Fruit fly (Drosophila melanogaster) whole organism, embryonic: Measurements from ENCODE around the gene Sfp93F.

Experiments
- Ada2b ChIP-seq: fragments of 200-800 bp; sonication (Bioruptor generic); IDR thresholded peaks from 2 replicates; pipeline ENCODE4 v1.3.6; 2022; ENCODE audit warnings: missing biosample characterization, missing genetic modification characterization
- Blimp-1 ChIP-seq: fragments of 200-800 bp; sonication (Bioruptor generic); optimal IDR thresholded peaks from 3 replicates; lab custom pipeline; 2018; ENCODE audit warnings: missing biosample characterization, missing genetic modification characterization, mild to moderate bottlenecking, moderate library complexity, missing genetic modification reagents
- CG1024 ChIP-seq: fragments of 200-800 bp; sonication (Bioruptor generic); IDR thresholded peaks from 2 replicates; pipeline ENCODE4 v1.3.6; 2022; ENCODE audit warnings: missing biosample characterization, missing genetic modification characterization
- CG10431 ChIP-seq: fragments of 200-800 bp; sonication (Bioruptor generic); optimal IDR thresholded peaks from 3 replicates; lab custom pipeline; 2018; ENCODE audit warnings: missing biosample characterization, mild to moderate bottlenecking, missing genetic modification characterization
- CG11093 ChIP-seq: fragments of 200-800 bp; sonication (Bioruptor generic); IDR thresholded peaks from 3 replicates; pipeline ENCODE4 v1.3.6; 2022; ENCODE audit warnings: missing biosample characterization, missing genetic modification characterization
- CG11695 ChIP-seq: fragments of 200-800 bp; sonication (Bioruptor generic); IDR thresholded peaks from 3 replicates; pipeline ENCODE4 v1.3.6; 2022; ENCODE audit warnings: missing biosample characterization, missing genetic modification characterization
- CG12391 ChIP-seq: fragments of 200-800 bp; sonication (Bioruptor generic); optimal IDR thresholded peaks from 3 replicates; lab custom pipeline; 2018; ENCODE audit warnings: missing biosample characterization, mild to moderate bottlenecking, missing genetic modification characterization, moderate library complexity
- CG13624 ChIP-seq: fragments of 200-800 bp; sonication (Bioruptor generic); optimal IDR thresholded peaks from 2 replicates; lab custom pipeline; 2016; ENCODE audit warnings: missing biosample characterization, missing genetic modification characterization
- CG14441 ChIP-seq: fragments of 200-800 bp; sonication (Bioruptor generic); IDR thresholded peaks from 2 replicates; pipeline ENCODE4 v1.3.6; 2022; ENCODE audit warnings: missing biosample characterization, missing genetic modification characterization
- CG14965 ChIP-seq: fragments of 200-800 bp; sonication (Bioruptor generic); optimal IDR thresholded peaks from 2 replicates; lab custom pipeline; 2016; ENCODE audit warnings: missing biosample characterization, missing genetic modification characterization, borderline replicate concordance
- CG15696 ChIP-seq: fragments of 200-800 bp; sonication (Bioruptor generic); optimal IDR thresholded peaks from 2 replicates; lab custom pipeline; 2019; ENCODE audit warnings: missing biosample characterization, mild to moderate bottlenecking, missing genetic modification characterization, moderate library complexity
- CG1603 ChIP-seq: fragments of 200-800 bp; sonication (Bioruptor generic); optimal IDR thresholded peaks from 2 replicates; lab custom pipeline; 2019; ENCODE audit warnings: missing biosample characterization, mild to moderate bottlenecking, missing genetic modification characterization, moderate library complexity
- CG17328 ChIP-seq: fragments of 200-800 bp; sonication (Bioruptor generic); IDR thresholded peaks from 2 replicates; pipeline ENCODE4 v1.3.6; 2022; ENCODE audit warnings: missing biosample characterization, missing genetic modification characterization
- CG17568 ChIP-seq: fragments of 200-800 bp; sonication (Bioruptor generic); optimal IDR thresholded peaks from 2 replicates; lab custom pipeline; 2018; ENCODE audit warnings: missing biosample characterization, mild to moderate bottlenecking, missing genetic modification characterization, moderate library complexity
- CG18011 ChIP-seq: fragments of 200-800 bp; sonication (Bioruptor generic); optimal IDR thresholded peaks from 2 replicates; lab custom pipeline; 2017; ENCODE audit warnings: missing biosample characterization, missing genetic modification characterization, mild to moderate bottlenecking, moderate library complexity, missing genotype
- CG18262 ChIP-seq: fragments of 200-800 bp; optimal IDR thresholded peaks from 3 replicates; lab custom pipeline; 2019; ENCODE audit warnings: missing biosample characterization, mild to moderate bottlenecking, missing genetic modification characterization, moderate library complexity
- CG33557 ChIP-seq: fragments of 200-800 bp; sonication (Bioruptor generic); optimal IDR thresholded peaks from 2 replicates; lab custom pipeline; 2019; ENCODE audit warnings: missing biosample characterization, mild to moderate bottlenecking, missing genetic modification characterization, moderate library complexity
- CG3726 ChIP-seq: fragments of 200-800 bp; sonication (Bioruptor generic); IDR thresholded peaks from 3 replicates; pipeline ENCODE4, ENCODE4 v1.3.6; 2022; ENCODE audit warnings: missing biosample characterization, missing genetic modification characterization
- CG3995 ChIP-seq: fragments of 200-800 bp; sonication (Bioruptor generic); optimal IDR thresholded peaks from 3 replicates; lab custom pipeline; 2016; ENCODE audit warnings: missing biosample characterization, missing genetic modification characterization
- CG6689 ChIP-seq: fragments of 200-800 bp; sonication (Bioruptor generic); IDR thresholded peaks from 2 replicates; pipeline ENCODE4 v1.3.6; 2022; ENCODE audit warnings: missing biosample characterization, missing genetic modification characterization
- CG6813 ChIP-seq: fragments of 200-800 bp; sonication (Bioruptor generic); optimal IDR thresholded peaks from 2 replicates; lab custom pipeline; 2017; ENCODE audit warnings: missing biosample characterization, missing genetic modification characterization, mild to moderate bottlenecking, moderate library complexity, missing genetic modification reagents
- CG7839 ChIP-seq: fragments of 200-800 bp; sonication (Bioruptor generic); optimal IDR thresholded peaks from 3 replicates; lab custom pipeline; 2018; ENCODE audit warnings: missing biosample characterization, mild to moderate bottlenecking, missing genetic modification characterization, moderate library complexity
- CG9609 ChIP-seq: fragments of 200-800 bp; sonication (Bioruptor generic); optimal IDR thresholded peaks from 3 replicates; lab custom pipeline; 2016; ENCODE audit warnings: missing biosample characterization, missing genetic modification characterization
- CG9876 ChIP-seq: fragments of 200-800 bp; sonication (Bioruptor generic); optimal IDR thresholded peaks from 2 replicates; lab custom pipeline; 2016; ENCODE audit warnings: missing biosample characterization, missing genetic modification characterization
- CG9932 ChIP-seq: fragments of 200-800 bp; sonication (Bioruptor generic); IDR thresholded peaks from 2 replicates; pipeline ENCODE4 v1.3.6; 2022; ENCODE audit warnings: missing biosample characterization, missing genetic modification characterization
- Fer1 ChIP-seq: fragments of 200-800 bp; sonication (Bioruptor generic); optimal IDR thresholded peaks from 2 replicates; lab custom pipeline; 2017; ENCODE audit warnings: missing biosample characterization, mild to moderate bottlenecking, missing genetic modification characterization
- Lim3 ChIP-seq: fragments of 200-800 bp; sonication (Bioruptor generic); IDR thresholded peaks from 2 replicates; pipeline ENCODE4 v1.3.6; 2022; ENCODE audit warnings: missing biosample characterization, missing genetic modification characterization
- NFAT ChIP-seq: fragments of 200-800 bp; sonication (Bioruptor generic); IDR thresholded peaks from 2 replicates; pipeline ENCODE4 v1.3.6; 2022; ENCODE audit warnings: missing biosample characterization, missing genetic modification characterization
- Nf-YA ChIP-seq: fragments of 200-800 bp; sonication (Bioruptor generic); IDR thresholded peaks from 2 replicates; pipeline ENCODE4 v1.3.6; 2022; ENCODE audit warnings: missing biosample characterization, missing genetic modification characterization
- Poxn ChIP-seq: fragments of 200-800 bp; sonication (Bioruptor generic); IDR thresholded peaks from 2 replicates; pipeline ENCODE4 v1.3.6; 2022; ENCODE audit warnings: missing biosample characterization, missing genetic modification characterization
- chinmo ChIP-seq: fragments of 200-800 bp; sonication (Bioruptor generic); IDR thresholded peaks from 4 replicates; pipeline ENCODE4 v1.3.6; 2022; ENCODE audit warnings: missing biosample characterization, missing genetic modification characterization; ENCODE audit not compliant: partially characterized antibody
- chn ChIP-seq: fragments of 200-800 bp; sonication (Bioruptor generic); optimal IDR thresholded peaks from 2 replicates; lab custom pipeline; 2016; ENCODE audit warnings: missing biosample characterization, missing genetic modification characterization
- crc ChIP-seq: fragments of 200-800 bp; sonication (Bioruptor generic); optimal IDR thresholded peaks from 2 replicates; lab custom pipeline; 2016; ENCODE audit warnings: missing biosample characterization, missing genetic modification characterization
- cwo ChIP-seq: fragments of 200-800 bp; sonication (Bioruptor generic); optimal IDR thresholded peaks from 3 replicates; lab custom pipeline; 2017; ENCODE audit warnings: missing biosample characterization, missing genetic modification characterization, mild to moderate bottlenecking, moderate library complexity, missing genetic modification reagents
- dati ChIP-seq: fragments of 200-800 bp; sonication (Bioruptor generic); IDR thresholded peaks from 2 replicates; pipeline ENCODE4 v1.3.6; 2022; ENCODE audit warnings: missing biosample characterization, missing genetic modification characterization
- exex ChIP-seq: fragments of 200-800 bp; sonication (Bioruptor generic); optimal IDR thresholded peaks from 4 replicates; lab custom pipeline; 2018; ENCODE audit warnings: missing biosample characterization, mild to moderate bottlenecking, missing genetic modification characterization, moderate library complexity
- fd3F ChIP-seq: fragments of 200-800 bp; sonication (Bioruptor generic); optimal IDR thresholded peaks from 2 replicates; lab custom pipeline; 2018; ENCODE audit warnings: missing biosample characterization, mild to moderate bottlenecking, missing genetic modification characterization, moderate library complexity
- h ChIP-seq: fragments of >200 bp; optimal IDR thresholded peaks from 2 replicates; lab custom pipeline; 2017
- hbn ChIP-seq: fragments of 200-800 bp; sonication (Bioruptor generic); IDR thresholded peaks from 2 replicates; pipeline ENCODE4 v1.3.6; 2022; ENCODE audit warnings: missing biosample characterization, missing genetic modification characterization; ENCODE audit not compliant: partially characterized antibody
- ind ChIP-seq: fragments of 200-800 bp; sonication (Bioruptor generic); optimal IDR thresholded peaks from 3 replicates; lab custom pipeline; 2016; ENCODE audit warnings: missing biosample characterization, missing genetic modification characterization
- kni ChIP-seq: fragments of 200-800 bp; sonication (Bioruptor generic); optimal IDR thresholded peaks from 3 replicates; lab custom pipeline; 2017; ENCODE audit warnings: mild to moderate bottlenecking, missing biosample characterization, missing genetic modification reagents, missing genetic modification characterization
- knrl ChIP-seq: fragments of 200-800 bp; sonication (Bioruptor generic); IDR thresholded peaks from 3 replicates; pipeline ENCODE4 v1.3.6; 2022; ENCODE audit warnings: missing biosample characterization, missing genetic modification characterization; ENCODE audit not compliant: partially characterized antibody
- lab ChIP-seq: fragments of 200-800 bp; sonication (Bioruptor generic); optimal IDR thresholded peaks from 3 replicates; lab custom pipeline; 2017; ENCODE audit warnings: missing biosample characterization, missing genetic modification characterization, mild to moderate bottlenecking, moderate library complexity, missing genetic modification reagents
- mld ChIP-seq: fragments of 200-800 bp; sonication (Bioruptor generic); IDR thresholded peaks from 3 replicates; pipeline ENCODE4 v1.3.6; 2022; ENCODE audit warnings: missing biosample characterization, missing genetic modification characterization; ENCODE audit not compliant: partially characterized antibody
- oc ChIP-seq: fragments of 200-800 bp; sonication (Bioruptor generic); optimal IDR thresholded peaks from 2 replicates; lab custom pipeline; 2018; ENCODE audit warnings: missing biosample characterization, mild to moderate bottlenecking, missing genetic modification characterization, moderate library complexity
- pros ChIP-seq: fragments of 200-800 bp; sonication (Bioruptor generic); optimal IDR thresholded peaks from 3 replicates; lab custom pipeline; 2019; ENCODE audit warnings: missing biosample characterization, mild to moderate bottlenecking, missing genetic modification characterization, moderate library complexity
- pzg ChIP-seq: fragments of 200-800 bp; sonication (Bioruptor generic); optimal IDR thresholded peaks from 3 replicates; lab custom pipeline; 2018; ENCODE audit warnings: missing biosample characterization, mild to moderate bottlenecking, missing genetic modification characterization, moderate library complexity
- sisA ChIP-seq: fragments of 200-800 bp; sonication (Bioruptor generic); IDR thresholded peaks from 2 replicates; pipeline ENCODE4 v1.3.6; 2022; ENCODE audit warnings: missing biosample characterization, missing genetic modification characterization
- sob ChIP-seq: fragments of 200-800 bp; sonication (Bioruptor generic); IDR thresholded peaks from 2 replicates; pipeline ENCODE4 v1.3.6; 2022; ENCODE audit warnings: missing biosample characterization, missing genetic modification characterization
- trem ChIP-seq: fragments of 200-800 bp; optimal IDR thresholded peaks from 3 replicates; lab custom pipeline; 2019; ENCODE audit warnings: missing biosample characterization, mild to moderate bottlenecking, missing genetic modification characterization, moderate library complexity
- wdn ChIP-seq: fragments of 200-800 bp; sonication (Bioruptor generic); IDR thresholded peaks from 2 replicates; pipeline ENCODE4 v1.3.6; 2022; ENCODE audit warnings: missing biosample characterization, missing genetic modification characterization
- z ChIP-seq: fragments of 200-800 bp; sonication (Bioruptor generic); IDR thresholded peaks from 3 replicates; pipeline ENCODE4 v1.3.6; 2022; ENCODE audit warnings: missing biosample characterization, missing genetic modification characterization

Gene Sfp93F

DNA sequence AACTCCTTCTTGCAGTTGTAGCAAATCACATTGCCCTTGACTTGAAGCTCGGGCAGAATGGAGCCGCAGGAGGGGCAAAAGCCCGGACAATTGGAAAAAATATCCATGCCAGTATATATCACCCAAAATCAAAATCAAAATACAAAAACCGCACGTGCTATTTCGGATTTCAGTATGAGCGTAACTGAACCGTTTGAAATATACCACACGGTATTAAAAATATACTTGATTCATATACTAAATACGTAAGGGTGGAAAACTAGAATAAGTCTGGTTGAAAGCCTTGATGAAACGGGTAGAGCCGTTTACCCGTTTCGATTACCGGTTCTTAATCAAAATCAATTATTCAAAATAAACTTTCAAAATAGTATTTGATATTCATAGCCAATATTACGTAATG, 41.6 kb upstream of the Sfp93F start, which contains the start of gene Polr1H (continued):
- no peak for TF ChIP-seq pros (GFP tag; lab: Kevin White, UChicago)
- TF ChIP-seq sisA (GFP tag; lab: Robert Waterston, UW) = no peak
- no peak for TF ChIP-seq CG1024
- no peak for TF ChIP-seq dati (GFP tag; lab: Robert Waterston, UW)
- no peak for TF ChIP-seq CG9609 (GFP tag; lab: Kevin White, UChicago)
- no peak for TF ChIP-seq fd3F (GFP tag; lab: Kevin White, UChicago)
- TF ChIP-seq lab (GFP tag; lab: Kevin White, UChicago) = no peak
- no peak for TF ChIP-seq CG11093 (GFP tag; lab: Robert Waterston, UW)
- TF ChIP-seq mld (GFP tag; lab: Robert Waterston, UW) = no peak
- no peak for TF ChIP-seq kni (GFP tag; lab: Kevin White, UChicago)
- TF ChIP-seq wdn = no peak
- peak; percentile 91 for TF ChIP-seq cwo (GFP tag; lab: Kevin White, UChicago)
- TF ChIP-seq Lim3 (GFP tag; lab: Robert Waterston, UW) = no peak
- no peak for TF ChIP-seq CG10431 (GFP tag; lab: Kevin White, UChicago)
- TF ChIP-seq CG18011 = no peak
- TF ChIP-seq CG1603 (tag; lab: Kevin White, UChicago) = no peak
- no peak for TF ChIP-seq CG11695
- no peak for TF ChIP-seq crc (GFP tag; lab: Kevin White, UChicago)
- TF ChIP-seq CG7839 (tag; lab: Kevin White, UChicago) = no peak
- TF ChIP-seq Poxn (GFP tag; lab: Robert Waterston, UW) = no peak
- TF ChIP-seq exex (tag; lab: Kevin White, UChicago) = no peak
- TF ChIP-seq chn (GFP tag; lab: Kevin White, UChicago) = no peak
- TF ChIP-seq hbn (GFP tag; lab: Robert Waterston, UW) = no peak
- TF ChIP-seq knrl (GFP tag; lab: Robert Waterston, UW) = peak; percentile 8; the same call in 1 of the 3 replicates
- no peak for TF ChIP-seq CG3995 (GFP tag; lab: Kevin White, UChicago)
- TF ChIP-seq Blimp-1 (GFP tag; lab: Kevin White, UChicago) = no peak
- no peak for TF ChIP-seq CG6689 (GFP tag; lab: Robert Waterston, UW)
- TF ChIP-seq Fer1 = peak; percentile 41
- TF ChIP-seq CG14441 (GFP tag; lab: Robert Waterston, UW) = no peak
- no peak for TF ChIP-seq h (lab: Kevin White, UChicago)
- no peak for TF ChIP-seq z
- no peak for TF ChIP-seq ind (GFP tag; lab: Kevin White, UChicago)
- TF ChIP-seq Ada2b (GFP tag; lab: Robert Waterston, UW) = no peak
- TF ChIP-seq CG18262 = no peak
- no peak for TF ChIP-seq CG14965
- no peak for TF ChIP-seq Nf-YA (GFP tag; lab: Robert Waterston, UW)
- no peak for TF ChIP-seq sob (GFP tag; lab: Robert Waterston, UW)
- TF ChIP-seq NFAT (GFP tag; lab: Robert Waterston, UW) = no peak
- TF ChIP-seq pzg (GFP tag; lab: Kevin White, UChicago) = peak; percentile 91
- no peak for TF ChIP-seq CG9932
- TF ChIP-seq CG13624 (GFP tag; lab: Kevin White, UChicago) = peak; percentile 24
- no peak for TF ChIP-seq CG9876 (GFP tag; lab: Kevin White, UChicago)
- no peak for TF ChIP-seq CG17568
- no peak for TF ChIP-seq CG3726 (GFP tag; lab: Robert Waterston, UW)
- TF ChIP-seq CG12391 = no peak
- TF ChIP-seq CG33557 = no peak
- 0 out of 4 replicates have a peak, but pooled peaks have one; percentile 57 for TF ChIP-seq chinmo (GFP tag; lab: Robert Waterston, UW)
- TF ChIP-seq CG17328 (GFP tag; lab: Robert Waterston, UW) = no peak
- TF ChIP-seq oc (tag; lab: Kevin White, UChicago) = no peak
- TF ChIP-seq CG15696 (tag; lab: Kevin White, UChicago) = no peak
- TF ChIP-seq CG6813 = no peak
- peak; percentile 69 for TF ChIP-seq trem (tag; lab: Kevin White, UChicago)
